Worm (Caenorhabditis elegans) whole organism, early embryonic: ENCODE measurements around the gene K10D2.8.

Experiments
- B0310.2 ChIP-seq: sonication (generic microtip); optimal IDR thresholded peaks from 2 replicates; lab custom pipeline; 2016; ENCODE audit warnings: mild to moderate bottlenecking, missing genetic modification characterization, missing compliant biosample characterization
- F13C5.2 ChIP-seq: sonication (generic microtip); optimal IDR thresholded peaks from 2 replicates; lab custom pipeline; 2017; ENCODE audit warnings: mild to moderate bottlenecking, missing genetic modification characterization, inconsistent platforms, missing compliant biosample characterization
- ama-1 ChIP-seq: fragments of 150-350 bp; optimal IDR thresholded peaks from 2 replicates; lab custom pipeline; 2014
- ceh-13 ChIP-seq: fragments of 200-800 bp; sonication (Bioruptor generic); optimal IDR thresholded peaks from 2 replicates; lab custom pipeline; 2018; ENCODE audit warnings: mild to moderate bottlenecking, missing genetic modification characterization, missing compliant biosample characterization
- ets-7 ChIP-seq: sonication (generic microtip); optimal IDR thresholded peaks from 2 replicates; lab custom pipeline; 2016; ENCODE audit warnings: missing genotype, missing genetic modification characterization, missing compliant biosample characterization
- hmbx-1 ChIP-seq: sonication (generic microtip); optimal IDR thresholded peaks from 2 replicates; lab custom pipeline; 2016; ENCODE audit warnings: mild to moderate bottlenecking, missing genetic modification characterization, missing compliant biosample characterization
- hmg-4 ChIP-seq: fragments of 200-800 bp; sonication (Bioruptor generic); optimal IDR thresholded peaks from 2 replicates; lab custom pipeline; 2018; ENCODE audit warnings: mild to moderate bottlenecking, missing genetic modification characterization, missing compliant biosample characterization
- pes-1 ChIP-seq: fragments of 200-800 bp; sonication (Bioruptor generic); IDR thresholded peaks from 2 replicates; pipeline ENCODE4 v1.3.6; 2022; ENCODE audit warnings: missing genetic modification reagents, missing genetic modification characterization, missing compliant biosample characterization
- sea-1 ChIP-seq: fragments of 200-800 bp; sonication (Bioruptor generic); conservative IDR thresholded peaks from 2 replicates; pipeline ENCODE4 v1.3.6; 2022; ENCODE audit warnings: missing genetic modification characterization, missing compliant biosample characterization
- tbx-37 ChIP-seq: fragments of 200-800 bp; sonication (Bioruptor generic); conservative IDR thresholded peaks from 2 replicates; pipeline ENCODE4 v1.3.6; 2022; ENCODE audit warnings: missing genetic modification reagents, missing genetic modification characterization, missing compliant biosample characterization
- tra-4 ChIP-seq: sonication (generic microtip); optimal IDR thresholded peaks from 2 replicates; lab custom pipeline; 2017; ENCODE audit warnings: missing genetic modification characterization, missing compliant biosample characterization

DNA sequence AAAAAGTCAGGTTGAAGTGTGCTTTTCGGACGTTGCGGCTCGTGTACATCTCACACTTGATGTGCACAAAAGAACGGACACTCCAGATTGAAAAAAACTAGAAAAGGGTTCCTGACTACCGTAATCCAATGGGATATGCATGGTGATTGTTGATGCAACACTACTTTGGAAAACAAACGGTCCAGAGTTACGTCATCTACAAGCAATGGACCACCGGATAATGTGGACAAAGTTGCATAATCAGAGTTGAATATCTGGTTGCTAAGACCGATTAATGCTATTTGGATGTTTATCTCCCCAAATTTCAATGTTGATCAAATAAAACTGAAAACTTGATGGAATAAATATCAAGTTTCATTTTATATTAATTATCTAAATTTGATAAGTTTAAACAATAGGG, 38.5 kb upstream of the K10D2.8 start:
- no peak for TF ChIP-seq sea-1 (GFP tag; lab: Robert Waterston, UW)
- TF ChIP-seq ama-1 (lab: Kevin White, UChicago), result no peak
- TF ChIP-seq pes-1 (GFP tag; lab: Robert Waterston, UW), result no peak
- TF ChIP-seq F13C5.2 (tag; lab: Kevin White, UChicago), result no peak
- TF ChIP-seq hmg-4 (GFP tag; lab: Kevin White, UChicago), result no peak
- no peak for TF ChIP-seq tbx-37 (GFP tag; lab: Robert Waterston, UW)
- no peak for TF ChIP-seq ceh-13 (GFP tag; lab: Kevin White, UChicago)
- no peak for TF ChIP-seq tra-4
- no peak for TF ChIP-seq hmbx-1
- TF ChIP-seq B0310.2 (tag; lab: Kevin White, UChicago), result no peak
- no peak for TF ChIP-seq ets-7 (tag; lab: Kevin White, UChicago)
